Fruit fly (Drosophila melanogaster): ENCODE results near the gene sty.

Gene sty

DNA sequence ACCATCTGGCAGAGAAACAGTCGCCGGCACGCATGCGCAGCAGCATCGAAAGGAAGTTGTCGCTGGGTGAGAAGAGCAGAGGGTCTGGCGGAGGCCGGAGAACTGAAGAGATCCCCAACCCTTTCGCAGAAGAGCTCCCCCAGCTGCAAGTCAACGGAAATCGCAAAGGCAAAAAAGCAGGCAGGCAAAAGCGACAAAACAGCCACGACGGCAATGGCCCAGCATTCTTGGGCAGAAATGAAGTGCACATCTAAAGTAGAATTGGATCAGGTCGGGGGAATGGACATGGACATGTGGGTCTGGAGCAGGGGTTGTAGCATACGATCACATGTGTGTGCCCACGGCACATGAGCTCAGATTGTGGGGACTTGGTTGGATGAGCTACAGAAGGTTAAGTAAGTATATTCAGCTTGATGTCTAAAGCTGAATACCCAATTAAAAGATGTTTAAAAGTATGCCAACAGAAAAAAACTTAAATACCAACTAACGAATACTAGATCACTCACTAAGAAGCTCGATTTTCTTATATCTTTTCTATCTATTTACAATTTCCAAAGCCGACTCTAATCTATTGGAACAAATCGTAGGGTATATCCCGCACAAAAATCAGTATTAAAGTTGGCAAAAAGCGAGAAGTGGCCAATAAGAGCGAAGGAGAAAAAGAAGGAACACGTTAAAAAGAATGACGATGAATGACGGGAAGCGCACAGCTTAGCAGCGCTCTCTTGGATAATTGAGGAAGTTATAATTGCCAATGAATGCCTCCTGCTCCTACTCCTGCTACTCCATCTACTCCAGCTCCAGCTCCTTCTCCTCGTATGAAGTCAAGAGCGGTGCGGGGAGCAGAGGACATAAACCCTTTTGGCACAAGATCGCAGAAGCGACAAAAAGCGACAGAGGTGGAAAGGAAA is 17.3 kb upstream of the sty start (continued):
- TF ChIP-seq Smox (GFP tag; optimal IDR thresholded peaks at IDR 0.05): peak; percentile 36
- TF ChIP-seq salr (GFP tag; optimal IDR thresholded peaks at IDR 0.05): peak in 1 of 2 experiments; percentile 25
- TF ChIP-seq CG9139 (GFP tag; optimal IDR thresholded peaks at IDR 0.05): peak; percentile 26
- TF ChIP-seq dsx (GFP tag; optimal IDR thresholded peaks at IDR 0.05; ENCODE audit: poor library complexity, severe bottlenecking): peak; percentile 71
- peak; percentile 42; the same call in 2 of the 3 replicates for TF ChIP-seq CG6163 (GFP tag; IDR thresholded peaks at IDR 0.05)
- TF ChIP-seq Hr38 (GFP tag; optimal IDR thresholded peaks at IDR 0.05): no peak
- TF ChIP-seq cyc (GFP tag; optimal IDR thresholded peaks at IDR 0.05): peak; percentile 10
- peak; percentile 3 for TF ChIP-seq Sox102F (GFP tag; optimal IDR thresholded peaks at IDR 0.05)
- TF ChIP-seq CG4318 (GFP tag; optimal IDR thresholded peaks at IDR 0.05): no peak
- TF ChIP-seq vri (GFP tag; optimal IDR thresholded peaks at IDR 0.05): peak; percentile 4
- peak; percentile 49 for TF ChIP-seq CG8632 (GFP tag; optimal IDR thresholded peaks at IDR 0.05)
- peak; percentile 58 for TF ChIP-seq fd59A (GFP tag; optimal IDR thresholded peaks at IDR 0.05)
- TF ChIP-seq Hr4 (GFP tag; optimal IDR thresholded peaks at IDR 0.05): no peak
- peak; percentile 12 for TF ChIP-seq CG31627 (GFP tag; optimal IDR thresholded peaks at IDR 0.05)
- peak; percentile 5 for TF ChIP-seq CG34406 (GFP tag; optimal IDR thresholded peaks at IDR 0.05)
- TF ChIP-seq Hr39 (GFP tag; optimal IDR thresholded peaks at IDR 0.05): peak; percentile 36
- peak; percentile 56 for TF ChIP-seq topi (GFP tag; optimal IDR thresholded peaks at IDR 0.05)
- TF ChIP-seq svp (GFP tag): peak; percentile 53
- TF ChIP-seq ss (GFP tag; optimal IDR thresholded peaks at IDR 0.05): peak; percentile 55 to 79
- no peak for TF ChIP-seq Lpt (GFP tag; optimal IDR thresholded peaks at IDR 0.05)
- TF ChIP-seq CG7368 (GFP tag; optimal IDR thresholded peaks at IDR 0.05): peak; percentile 18
- no peak for TF ChIP-seq fkh (GFP tag; optimal IDR thresholded peaks at IDR 0.05)
- no peak for TF ChIP-seq Eip93F (GFP tag; optimal IDR thresholded peaks at IDR 0.05)

DNA sequence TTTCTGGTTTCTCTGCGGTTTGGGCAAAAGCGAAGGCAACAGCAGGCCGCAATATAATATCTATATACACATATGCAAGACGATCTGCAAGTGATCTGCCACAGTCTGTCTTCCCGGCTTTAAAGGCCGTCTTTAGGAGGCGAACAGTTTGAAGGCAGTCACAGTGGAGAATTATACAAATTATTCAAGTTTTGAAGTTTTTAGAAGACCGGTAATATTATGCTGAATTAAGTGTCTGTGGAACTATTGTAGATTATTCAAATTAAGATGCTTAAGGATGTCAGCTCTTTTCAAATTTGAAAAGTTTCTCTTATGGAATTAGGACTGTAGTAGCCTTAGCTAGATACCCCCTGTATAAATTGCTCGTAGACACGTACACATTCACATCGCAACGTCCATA is 15.4 kb upstream of the sty start:
- peak; percentile 28 for TF ChIP-seq CG15336 (GFP tag; IDR thresholded peaks at IDR 0.05)
- TF ChIP-seq fd85E (GFP tag; optimal IDR thresholded peaks at IDR 0.05): no peak
- TF ChIP-seq CG10669 (GFP tag; optimal IDR thresholded peaks at IDR 0.05): no peak
- no peak for TF ChIP-seq CG3919 (GFP tag; optimal IDR thresholded peaks at IDR 0.05)
- no peak for TF ChIP-seq Sox15 (GFP tag; optimal IDR thresholded peaks at IDR 0.05)
- TF ChIP-seq CG1621 (tag; optimal IDR thresholded peaks at IDR 0.05): no peak
- no peak for TF ChIP-seq cyc (GFP tag; optimal IDR thresholded peaks at IDR 0.05)
- peak; percentile 20 for TF ChIP-seq CG10631 (GFP tag; optimal IDR thresholded peaks at IDR 0.05)
- no peak for TF ChIP-seq Sox102F (GFP tag; optimal IDR thresholded peaks at IDR 0.05)
- TF ChIP-seq Eip93F (GFP tag; optimal IDR thresholded peaks at IDR 0.05): no peak
- TF ChIP-seq CG6854 (GFP tag; optimal IDR thresholded peaks at IDR 0.05): no peak
- no peak for TF ChIP-seq achi (GFP tag; optimal IDR thresholded peaks at IDR 0.05)
- no peak for TF ChIP-seq CG34406 (GFP tag; optimal IDR thresholded peaks at IDR 0.05)
- no peak for TF ChIP-seq Smox (GFP tag; optimal IDR thresholded peaks at IDR 0.05)
- TF ChIP-seq CG6808 (GFP tag; optimal IDR thresholded peaks at IDR 0.05): no peak
- TF ChIP-seq Eip75B (GFP tag; optimal IDR thresholded peaks at IDR 0.05): no peak
- TF ChIP-seq CG6792 (GFP tag; optimal IDR thresholded peaks at IDR 0.05): peak; percentile 10
- TF ChIP-seq CG11294 (GFP tag; IDR thresholded peaks at IDR 0.05): no peak
- no peak for TF ChIP-seq Hr38 (GFP tag; optimal IDR thresholded peaks at IDR 0.05)
- TF ChIP-seq CG16779 (tag; optimal IDR thresholded peaks at IDR 0.05): no peak
- peak; percentile 2 for TF ChIP-seq pdm3 (GFP tag; optimal IDR thresholded peaks at IDR 0.05)
- no peak for TF ChIP-seq spab (GFP tag; optimal IDR thresholded peaks at IDR 0.05)
- TF ChIP-seq Lpt (GFP tag; optimal IDR thresholded peaks at IDR 0.05): no peak
- no peak for TF ChIP-seq salr (GFP tag; optimal IDR thresholded peaks at IDR 0.05)
- no peak for TF ChIP-seq lz (GFP tag; optimal IDR thresholded peaks at IDR 0.05)
- no peak for TF ChIP-seq fkh (GFP tag; optimal IDR thresholded peaks at IDR 0.05)
- no peak for TF ChIP-seq net (GFP tag; optimal IDR thresholded peaks at IDR 0.05)
- TF ChIP-seq CG4318 (GFP tag; optimal IDR thresholded peaks at IDR 0.05): no peak
- TF ChIP-seq CG6276 (GFP tag; optimal IDR thresholded peaks at IDR 0.05): peak; percentile 20
- TF ChIP-seq fd59A (GFP tag; optimal IDR thresholded peaks at IDR 0.05): no peak
- TF ChIP-seq dsx (GFP tag; optimal IDR thresholded peaks at IDR 0.05; ENCODE audit: poor library complexity, severe bottlenecking): no peak
- peak; percentile 8 for TF ChIP-seq Met (GFP tag; optimal IDR thresholded peaks at IDR 0.05)
- TF ChIP-seq eg (GFP tag; IDR thresholded peaks at IDR 0.05): peak; percentile 65
- no peak for TF ChIP-seq Sox14 (GFP tag; optimal IDR thresholded peaks at IDR 0.05)
- no peak for TF ChIP-seq Blimp-1 (GFP tag; optimal IDR thresholded peaks at IDR 0.05)
- TF ChIP-seq CG8632 (GFP tag; optimal IDR thresholded peaks at IDR 0.05): no peak
- TF ChIP-seq CG8319 (GFP tag; optimal IDR thresholded peaks at IDR 0.05): no peak
